Fruit fly (Drosophila melanogaster) whole organism, prepupa: ENCODE measurements around the gene CG12398.

ENCODE experiments used
- CG11294 ChIP-seq: fragments of 200-800 bp; sonication (Bioruptor generic); IDR thresholded peaks from 2 replicates; pipeline ENCODE4 v1.3.6; 2022; ENCODE audit warnings: missing biosample characterization, missing genetic modification characterization
- CG16779 ChIP-seq: fragments of 200-800 bp; sonication (Bioruptor generic); optimal IDR thresholded peaks from 3 replicates; lab custom pipeline; 2017; ENCODE audit warnings: missing biosample characterization, mild to moderate bottlenecking, missing genetic modification characterization
- Gug ChIP-seq: fragments of 200-800 bp; sonication (Bioruptor generic); IDR thresholded peaks from 2 replicates; pipeline ENCODE4 v1.3.6; 2022; ENCODE audit warnings: missing biosample characterization, missing genetic modification characterization
- Hr38 ChIP-seq: sonication (Bioruptor generic); optimal IDR thresholded peaks from 2 replicates; lab custom pipeline; 2016; ENCODE audit warnings: missing biosample characterization, missing genetic modification characterization
- Hr39 ChIP-seq: fragments of 200-800 bp; sonication (Bioruptor generic); optimal IDR thresholded peaks from 2 replicates; lab custom pipeline; 2016; ENCODE audit warnings: missing biosample characterization, missing genetic modification characterization
- Met ChIP-seq: fragments of 200-800 bp; sonication (Bioruptor generic); optimal IDR thresholded peaks from 3 replicates; lab custom pipeline; 2016; ENCODE audit warnings: missing biosample characterization, missing genetic modification characterization
- OdsH ChIP-seq: fragments of 200-800 bp; sonication (Bioruptor generic); optimal IDR thresholded peaks from 3 replicates; lab custom pipeline; 2016; ENCODE audit warnings: missing biosample characterization, missing genetic modification characterization
- spab ChIP-seq: fragments of 200-800 bp; sonication (Bioruptor generic); optimal IDR thresholded peaks from 2 replicates; lab custom pipeline; 2017; ENCODE audit warnings: missing biosample characterization, mild to moderate bottlenecking, missing genetic modification characterization, missing genetic modification reagents

DNA sequence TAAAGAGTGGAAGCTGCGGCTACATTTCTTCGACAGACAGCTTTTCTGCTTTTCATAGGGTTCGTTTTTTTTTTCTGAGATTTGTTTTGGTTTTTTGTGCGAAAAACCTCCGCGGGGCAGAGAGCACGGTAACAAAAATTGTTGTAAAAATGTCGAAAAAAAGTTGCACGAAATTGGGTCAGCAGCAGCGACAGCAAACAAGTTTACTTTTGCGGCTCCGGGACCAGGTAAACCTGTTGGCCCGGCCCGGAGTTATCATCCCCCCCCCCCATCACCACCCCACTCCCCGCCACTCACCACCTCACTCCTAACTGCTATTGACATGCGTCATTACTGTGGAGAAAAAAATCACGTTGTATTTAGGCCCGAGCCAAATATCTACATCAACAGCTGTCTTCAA lies 45.2 kb downstream of the CG12398 start:
- TF ChIP-seq Met (GFP tag; lab: Kevin White, UChicago) (no peak), Hr38 (GFP tag; lab: Kevin White, UChicago) (no peak), CG16779 (tag; lab: Kevin White, UChicago) (no peak), spab (GFP tag; lab: Kevin White, UChicago) (no peak), Gug (no peak), OdsH (GFP tag; lab: Kevin White, UChicago) (no peak), CG11294 (GFP tag; lab: Robert Waterston, UW) (no peak), Hr39 (no peak)
